Worm (Caenorhabditis elegans) whole organism, young adult: ENCODE measurements around the gene C28D4.10.

ENCODE experiments used
- F22D6.2 ChIP-seq: sonication (generic microtip); optimal IDR thresholded peaks from 2 replicates; lab custom pipeline; 2016; ENCODE audit warnings: mild to moderate bottlenecking, missing genetic modification characterization, missing compliant biosample characterization
- T07F8.4 ChIP-seq: sonication (generic microtip); optimal IDR thresholded peaks from 2 replicates; lab custom pipeline; 2016; ENCODE audit warnings: mild to moderate bottlenecking, missing genetic modification characterization, moderate library complexity, missing compliant biosample characterization
- ama-1 ChIP-seq, 3 experiments: fragments of 150-350 bp in 1 of 3; sonication (generic microtip) in 2 of 3; optimal IDR thresholded peaks; 2 replicates each; lab custom pipeline; 2014 to 2018; ENCODE audit warnings: missing biosample characterization in 2 of 3, missing genetic modification characterization in 2 of 3, missing genetic modification reagents in 2 of 3
- lin-26 ChIP-seq: fragments of 200-800 bp; sonication (Bioruptor generic); IDR thresholded peaks from 2 replicates; pipeline ENCODE4 v1.3.6; 2022; ENCODE audit warnings: missing genetic modification reagents, missing genetic modification characterization, missing compliant biosample characterization
- lir-1 ChIP-seq: fragments of 200-800 bp; sonication (Bioruptor generic); conservative IDR thresholded peaks from 2 replicates; pipeline ENCODE4 v1.3.6; 2022; ENCODE audit warnings: missing genetic modification reagents, missing genetic modification characterization, missing compliant biosample characterization
- madf-10 ChIP-seq: sonication (generic microtip); optimal IDR thresholded peaks from 2 replicates; lab custom pipeline; 2016; ENCODE audit warnings: mild to moderate bottlenecking, missing genetic modification characterization, missing compliant biosample characterization
- madf-8 ChIP-seq: fragments of 200-800 bp; sonication (Bioruptor generic); conservative IDR thresholded peaks from 2 replicates; pipeline ENCODE4 v1.3.6; 2022; ENCODE audit warnings: missing genetic modification reagents, missing genetic modification characterization, missing compliant biosample characterization
- mes-4 ChIP-seq: sonication (generic microtip); optimal IDR thresholded peaks from 2 replicates; lab custom pipeline; 2016; ENCODE audit warnings: missing genotype, missing genetic modification characterization, missing compliant biosample characterization
- nfya-2 ChIP-seq: fragments of 200-800 bp; sonication (Bioruptor generic); IDR thresholded peaks from 2 replicates; pipeline ENCODE4 v1.3.6; 2022; ENCODE audit warnings: missing genetic modification reagents, missing genetic modification characterization, missing compliant biosample characterization
- snpc-1.3 ChIP-seq: sonication (generic microtip); optimal IDR thresholded peaks from 2 replicates; lab custom pipeline; 2017; ENCODE audit warnings: missing genetic modification characterization, mild to moderate bottlenecking, missing compliant biosample characterization, antibody characterized with exemption, moderate library complexity, missing genotype, missing genetic modification reagents; ENCODE audit not compliant: insufficient read depth
- tlf-1 ChIP-seq: fragments of 200-800 bp; sonication (Bioruptor generic); optimal IDR thresholded peaks from 2 replicates; lab custom pipeline; 2018; ENCODE audit warnings: mild to moderate bottlenecking, missing genetic modification characterization, missing compliant biosample characterization
- ztf-18 ChIP-seq: sonication (generic microtip); optimal IDR thresholded peaks from 2 replicates; lab custom pipeline; 2016; ENCODE audit warnings: missing genotype, mild to moderate bottlenecking, missing genetic modification characterization, missing compliant biosample characterization

- TF ChIP-seq madf-8 (GFP tag; lab: Robert Waterston, UW): no peak
- TF ChIP-seq mes-4 (tag; lab: Kevin White, UChicago): no peak
- TF ChIP-seq madf-10 (tag; lab: Kevin White, UChicago): no peak
- TF ChIP-seq F22D6.2 (tag; lab: Kevin White, UChicago): no peak
- no peak for TF ChIP-seq T07F8.4 (tag; lab: Kevin White, UChicago)
- no peak for TF ChIP-seq tlf-1 (GFP tag; lab: Kevin White, UChicago)
- no peak for TF ChIP-seq lir-1 (GFP tag; lab: Robert Waterston, UW)
- no peak for TF ChIP-seq ztf-18 (tag; lab: Kevin White, UChicago)
- no peak for TF ChIP-seq lin-26 (GFP tag; lab: Robert Waterston, UW)
- TF ChIP-seq snpc-1.3 (tag; lab: Kevin White, UChicago): no peak
- no peak for TF ChIP-seq nfya-2 (GFP tag; lab: Robert Waterston, UW)
- TF ChIP-seq ama-1 (optimal IDR thresholded peaks at IDR 0.05; lab: Kevin White, UChicago): no peak
- TF ChIP-seq ama-1 (GFP tag; optimal IDR thresholded peaks at IDR 0.05; lab: Kevin White, UChicago): no peak
These were observed 29.1 kb upstream of the C28D4.10 start, which contains the start of gene ant-1.3 for ce11 chrIV:9709205-9709604.
